Fruit fly (Drosophila melanogaster) whole organism, adult: ENCODE measurements around the gene CG12768.

ENCODE experiments used
- CG11617 ChIP-seq: fragments of 200-800 bp; sonication (Bioruptor generic); optimal IDR thresholded peaks from 2 replicates; lab custom pipeline; 2017; ENCODE audit warnings: mild to moderate bottlenecking, missing biosample characterization, missing genetic modification reagents, missing genetic modification characterization
- CG14711 ChIP-seq: fragments of 200-800 bp; sonication (Bioruptor generic); optimal IDR thresholded peaks from 2 replicates; lab custom pipeline; 2018; ENCODE audit warnings: missing biosample characterization, mild to moderate bottlenecking, missing genetic modification characterization, moderate library complexity
- CG1620 ChIP-seq: fragments of 200-800 bp; sonication (Bioruptor generic); optimal IDR thresholded peaks from 2 replicates; lab custom pipeline; 2016; ENCODE audit warnings: missing biosample characterization, missing genetic modification characterization
- CG33017 ChIP-seq: fragments of 200-800 bp; sonication (Bioruptor generic); optimal IDR thresholded peaks from 2 replicates; lab custom pipeline; 2018; ENCODE audit warnings: missing biosample characterization, mild to moderate bottlenecking, missing genetic modification characterization, moderate library complexity
- CG7045 ChIP-seq: fragments of 200-800 bp; sonication (Bioruptor generic); optimal IDR thresholded peaks from 2 replicates; lab custom pipeline; 2017; ENCODE audit warnings: missing biosample characterization, mild to moderate bottlenecking, missing genetic modification characterization
- Clk ChIP-seq: fragments of 200-800 bp; sonication (Bioruptor generic); optimal IDR thresholded peaks from 2 replicates; lab custom pipeline; 2017; ENCODE audit warnings: missing biosample characterization, missing genetic modification characterization
- Hr96 ChIP-seq: fragments of 200-800 bp; sonication (Bioruptor generic); optimal IDR thresholded peaks from 2 replicates; lab custom pipeline; 2016; ENCODE audit warnings: missing biosample characterization, missing genetic modification characterization
- bab1 ChIP-seq: fragments of 200-800 bp; sonication (Bioruptor generic); optimal IDR thresholded peaks from 3 replicates; lab custom pipeline; 2019; ENCODE audit warnings: missing biosample characterization, mild to moderate bottlenecking, missing genetic modification characterization, moderate library complexity
- cic ChIP-seq: fragments of 200-800 bp; sonication (Bioruptor generic); optimal IDR thresholded peaks from 2 replicates; lab custom pipeline; 2017; ENCODE audit warnings: missing biosample characterization, mild to moderate bottlenecking, missing genetic modification characterization, moderate library complexity
- cnc ChIP-seq, 2 experiments: fragments of >200 bp; optimal IDR thresholded peaks; 2 replicates each; lab custom pipeline; 2017
- kay ChIP-seq: fragments of 200-800 bp; sonication (Bioruptor generic); peaks from one replicate; lab custom pipeline; 2016; ENCODE audit warnings: missing biosample characterization, missing genetic modification characterization, borderline replicate concordance
- ovo ChIP-seq: fragments of 200-800 bp; sonication (Bioruptor generic); optimal IDR thresholded peaks from 2 replicates; lab custom pipeline; 2016; ENCODE audit warnings: missing biosample characterization, missing genetic modification characterization
- pad ChIP-seq: fragments of 200-800 bp; sonication (Bioruptor generic); optimal IDR thresholded peaks from 3 replicates; lab custom pipeline; 2017; ENCODE audit warnings: missing biosample characterization, missing genetic modification characterization, mild to moderate bottlenecking, moderate library complexity, missing genetic modification reagents
- toe ChIP-seq: fragments of 200-800 bp; sonication (Bioruptor generic); optimal IDR thresholded peaks from 2 replicates; lab custom pipeline; 2016; ENCODE audit warnings: missing biosample characterization, missing genetic modification characterization

dm6 chr3L:22909914-22910541, at the start of gene CG12768:
- no peak for TF ChIP-seq CG1620 (GFP tag; lab: Kevin White, UChicago)
- no peak for TF ChIP-seq pad
- TF ChIP-seq kay (GFP tag; lab: Kevin White, UChicago): no peak
- TF ChIP-seq ovo (GFP tag; lab: Kevin White, UChicago): no peak
- TF ChIP-seq CG33017 (tag; lab: Kevin White, UChicago): no peak
- TF ChIP-seq CG7045: no peak
- TF ChIP-seq CG11617 (GFP tag; lab: Kevin White, UChicago): no peak
- TF ChIP-seq cic (GFP tag; lab: Kevin White, UChicago): no peak
- TF ChIP-seq bab1 (GFP tag; lab: Kevin White, UChicago): no peak
- no peak for TF ChIP-seq toe (GFP tag; lab: Kevin White, UChicago)
- no peak for TF ChIP-seq Clk (GFP tag; lab: Kevin White, UChicago)
- no peak for TF ChIP-seq Hr96 (GFP tag; lab: Kevin White, UChicago)
- no peak for TF ChIP-seq CG14711 (tag; lab: Kevin White, UChicago)
- no peak for TF ChIP-seq cnc (optimal IDR thresholded peaks at IDR 0.05; lab: Kevin White, UChicago)
